Worm (Caenorhabditis elegans): ENCODE measurements around the gene ZC376.8.

DNA sequence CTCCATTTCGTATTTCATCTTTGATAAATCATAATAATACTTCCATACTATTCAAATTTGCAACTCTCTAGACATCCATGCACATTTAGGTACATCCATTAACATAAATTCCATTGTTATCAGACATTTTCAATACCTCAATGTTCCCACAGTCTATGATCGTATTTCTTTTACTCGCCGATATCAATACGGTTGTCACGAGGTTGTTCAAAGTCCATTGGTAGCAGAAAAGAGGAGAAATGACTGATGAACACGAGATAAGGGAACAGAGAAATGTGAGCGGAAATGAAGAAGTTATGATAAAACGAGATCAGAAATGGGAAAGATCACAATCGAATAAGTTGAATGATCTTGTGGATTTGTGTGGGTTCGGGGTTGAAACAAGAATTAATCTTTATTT is 32.8 kb downstream of the ZC376.8 start:
- TF ChIP-seq ama-1 (optimal IDR thresholded peaks at IDR 0.05) (no peak), sea-1 (GFP tag; conservative IDR thresholded peaks at IDR 0.05) (no peak), flt-1 (GFP tag; IDR thresholded peaks at IDR 0.05) (no peak), hnd-1 (tag; optimal IDR thresholded peaks at IDR 0.05) (no peak), ceh-36 (tag; optimal IDR thresholded peaks at IDR 0.05) (no peak), hmbx-1 (tag; optimal IDR thresholded peaks at IDR 0.05) (no peak), ceh-13 (GFP tag; optimal IDR thresholded peaks at IDR 0.05) (no peak), tbx-37 (GFP tag; conservative IDR thresholded peaks at IDR 0.05) (no peak), B0310.2 (tag; optimal IDR thresholded peaks at IDR 0.05) (no peak)
